Fruit fly (Drosophila melanogaster): ENCODE results near the gene Pax.

Gene Pax

dm6 chr2L:19404804-19405203 is 21.6 kb downstream of the Pax start:
- no peak for TF ChIP-seq CG17801 (GFP tag; optimal IDR thresholded peaks at IDR 0.05; ENCODE audit: partially characterized antibody)

- no peak for TF ChIP-seq CG17801 (GFP tag; optimal IDR thresholded peaks at IDR 0.05; ENCODE audit: partially characterized antibody)
Observed at dm6 chr2L:19403398-19403797, 23.0 kb downstream of the Pax start.

- no peak for TF ChIP-seq CG17801 (GFP tag; optimal IDR thresholded peaks at IDR 0.05; ENCODE audit: partially characterized antibody)
Observed at dm6 chr2L:19402667-19403066, 23.7 kb downstream of the Pax start.

dm6 chr2L:19401914-19402313 is 24.5 kb downstream of the Pax start:
- TF ChIP-seq CG17801 (GFP tag; optimal IDR thresholded peaks at IDR 0.05; ENCODE audit: partially characterized antibody) = no peak

dm6 chr2L:19398317-19399234 is 27.8 kb downstream of the Pax start, which contains the start of gene CG17544:
CG17544 (minus strand) TSS chr2L:19398493.
- no peak for TF ChIP-seq CG17801 (GFP tag; optimal IDR thresholded peaks at IDR 0.05; ENCODE audit: partially characterized antibody)

dm6 chr2L:19397617-19398316 is 28.6 kb downstream of the Pax start:
- TF ChIP-seq CG17801 (GFP tag; optimal IDR thresholded peaks at IDR 0.05; ENCODE audit: partially characterized antibody) = no peak

- TF ChIP-seq CG17801 (GFP tag; optimal IDR thresholded peaks at IDR 0.05; ENCODE audit: partially characterized antibody) = no peak
Observed at dm6 chr2L:19393703-19394210, 32.6 kb downstream of the Pax start, which contains the start of gene CG31798. CG31798 (plus strand) TSS chr2L:19394160.

dm6 chr2L:19389749-19390148 is 36.6 kb downstream of the Pax start, which contains the start of gene CG17549:
CG17549 (minus strand) TSS chr2L:19390075.
- TF ChIP-seq CG17801 (GFP tag; optimal IDR thresholded peaks at IDR 0.05; ENCODE audit: partially characterized antibody) = no peak

dm6 chr2L:19388966-19389365 is 37.4 kb downstream of the Pax start:
- no peak for TF ChIP-seq CG17801 (GFP tag; optimal IDR thresholded peaks at IDR 0.05; ENCODE audit: partially characterized antibody)

dm6 chr2L:19386106-19386715 is 40.2 kb downstream of the Pax start, which contains the start of gene fon:
fon (minus strand) TSS chr2L:19386205.
- TF ChIP-seq CG17801 (GFP tag; optimal IDR thresholded peaks at IDR 0.05; ENCODE audit: partially characterized antibody) = no peak

- no peak for TF ChIP-seq CG17801 (GFP tag; optimal IDR thresholded peaks at IDR 0.05; ENCODE audit: partially characterized antibody)
Observed at dm6 chr2L:19382353-19382752, 44.0 kb downstream of the Pax start.

dm6 chr2L:19380630-19381029 is 45.8 kb downstream of the Pax start, which contains the start of gene CG17350:
CG17350 (plus strand) TSS chr2L:19380930.
- TF ChIP-seq CG17801 (GFP tag; optimal IDR thresholded peaks at IDR 0.05; ENCODE audit: partially characterized antibody) = no peak

dm6 chr2L:19378620-19379019 is 47.8 kb downstream of the Pax start:
- TF ChIP-seq CG17801 (GFP tag; optimal IDR thresholded peaks at IDR 0.05; ENCODE audit: partially characterized antibody) = no peak

- no peak for TF ChIP-seq CG17801 (GFP tag; optimal IDR thresholded peaks at IDR 0.05; ENCODE audit: partially characterized antibody)
Observed at dm6 chr2L:19377129-19378083, 49.0 kb downstream of the Pax start.

All from ovary, adult (tissue).